Worm (Caenorhabditis elegans) whole organism, midembryonic: ENCODE results near the gene C05B5.12.

ENCODE experiments used
- T22C8.4 ChIP-seq: fragments of 200-800 bp; sonication (Bioruptor generic); IDR thresholded peaks from 2 replicates; pipeline ENCODE4 v1.3.6; 2022; ENCODE audit warnings: missing genetic modification characterization, missing compliant biosample characterization
- cog-1 ChIP-seq: sonication (generic microtip); optimal IDR thresholded peaks from 2 replicates; lab custom pipeline; 2016; ENCODE audit warnings: missing genetic modification characterization, missing compliant biosample characterization
- flt-1 ChIP-seq: fragments of 200-800 bp; sonication (Bioruptor generic); IDR thresholded peaks from 2 replicates; pipeline ENCODE4 v1.3.6; 2022; ENCODE audit warnings: missing genetic modification characterization, missing compliant biosample characterization
- klf-2 ChIP-seq: fragments of 200-800 bp; sonication (Bioruptor generic); conservative IDR thresholded peaks from 2 replicates; pipeline ENCODE4 v1.3.6; 2022; ENCODE audit warnings: missing genetic modification reagents, missing genetic modification characterization, missing compliant biosample characterization
- med-1 ChIP-seq: sonication (generic microtip); optimal IDR thresholded peaks from 2 replicates; lab custom pipeline; 2017; ENCODE audit warnings: missing genetic modification characterization, mild to moderate bottlenecking, missing compliant biosample characterization, antibody characterized with exemption, missing genetic modification reagents; ENCODE audit not compliant: insufficient read depth
- ref-1 ChIP-seq: fragments of 200-800 bp; sonication (Bioruptor generic); conservative IDR thresholded peaks from 2 replicates; pipeline ENCODE4 v1.3.6; 2022; ENCODE audit warnings: missing genetic modification reagents, missing genetic modification characterization, missing compliant biosample characterization
- tab-1 ChIP-seq: fragments of 200-800 bp; sonication (Bioruptor generic); IDR thresholded peaks from 2 replicates; pipeline ENCODE4 v1.3.6; 2022; ENCODE audit warnings: missing genetic modification characterization, missing compliant biosample characterization
- ztf-23 ChIP-seq: fragments of 200-800 bp; sonication (Bioruptor generic); IDR thresholded peaks from 2 replicates; pipeline ENCODE4 v1.3.6; 2022; ENCODE audit warnings: missing genetic modification reagents, missing genetic modification characterization, missing compliant biosample characterization
- ztf-29 ChIP-seq: fragments of 200-800 bp; sonication (Bioruptor generic); IDR thresholded peaks from 2 replicates; pipeline ENCODE4 v1.3.6; 2022; ENCODE audit warnings: missing genetic modification reagents, missing genetic modification characterization, missing compliant biosample characterization

C05B5.12 gene

ce11 chrIII:9986827-9987429, at the start of gene C05B5.12:
TSS of gene C05B5.12 (plus strand) at chrIII:9987379.
- no peak for TF ChIP-seq ztf-23
- no peak for TF ChIP-seq ref-1 (GFP tag; lab: Robert Waterston, UW)
- no peak for TF ChIP-seq med-1 (GFP tag; lab: Kevin White, UChicago)
- TF ChIP-seq cog-1 (tag; lab: Kevin White, UChicago): no peak
- no peak for TF ChIP-seq tab-1 (GFP tag; lab: Robert Waterston, UW)
- TF ChIP-seq ztf-29 (GFP tag; lab: Robert Waterston, UW): no peak
- no peak for TF ChIP-seq T22C8.4 (GFP tag; lab: Robert Waterston, UW)
- TF ChIP-seq flt-1 (GFP tag; lab: Robert Waterston, UW): no peak
- no peak for TF ChIP-seq klf-2 (GFP tag; lab: Robert Waterston, UW)

- TF ChIP-seq cog-1 (tag; lab: Kevin White, UChicago): no peak
- TF ChIP-seq klf-2 (GFP tag; lab: Robert Waterston, UW): no peak
- TF ChIP-seq flt-1 (GFP tag; lab: Robert Waterston, UW): no peak
- TF ChIP-seq ref-1 (GFP tag; lab: Robert Waterston, UW): no peak
- no peak for TF ChIP-seq ztf-29 (GFP tag; lab: Robert Waterston, UW)
- TF ChIP-seq tab-1 (GFP tag; lab: Robert Waterston, UW): no peak
- TF ChIP-seq ztf-23: no peak
- no peak for TF ChIP-seq T22C8.4 (GFP tag; lab: Robert Waterston, UW)
- TF ChIP-seq med-1 (GFP tag; lab: Kevin White, UChicago): no peak
Observed at ce11 chrIII:9941020-9941674, 46.0 kb upstream of the C05B5.12 start, which contains the start of the genes K03H1.9 and K03H1.12. TSS of gene K03H1.9 (minus strand) at chrIII:9941490. TSS of gene K03H1.12 (plus strand) at chrIII:9941624.

- TF ChIP-seq med-1 (GFP tag; lab: Kevin White, UChicago) (no peak), ztf-29 (GFP tag; lab: Robert Waterston, UW) (no peak), tab-1 (GFP tag; lab: Robert Waterston, UW) (no peak), T22C8.4 (GFP tag; lab: Robert Waterston, UW) (no peak), ztf-23 (no peak)
Observed at ce11 chrIII:9944723-9945122, 42.5 kb upstream of the C05B5.12 start, which contains the start of gene gln-2. TSS of gene gln-2 (minus strand) at chrIII:9944823.

- no peak for TF ChIP-seq T22C8.4 (GFP tag; lab: Robert Waterston, UW)
- no peak for TF ChIP-seq klf-2 (GFP tag; lab: Robert Waterston, UW)
- no peak for TF ChIP-seq flt-1 (GFP tag; lab: Robert Waterston, UW)
- TF ChIP-seq ztf-29 (GFP tag; lab: Robert Waterston, UW): no peak
Observed at ce11 chrIII:9946806-9947419, 40.3 kb upstream of the C05B5.12 start, which contains the start of gene K03H1.7. TSS of gene K03H1.7 (plus strand) at chrIII:9947405.

- no peak for TF ChIP-seq ztf-23
- no peak for TF ChIP-seq T22C8.4 (GFP tag; lab: Robert Waterston, UW)
Observed at ce11 chrIII:9950244-9950643, 36.9 kb upstream of the C05B5.12 start, which contains the start of gene K03H1.13. TSS of gene K03H1.13 (minus strand) at chrIII:9950344.

ce11 chrIII:9951864-9952263, 35.3 kb upstream of the C05B5.12 start, which contains the start of gene K03H1.11:
TSS of gene K03H1.11 (minus strand) at chrIII:9951964.
- no peak for TF ChIP-seq klf-2 (GFP tag; lab: Robert Waterston, UW)
- no peak for TF ChIP-seq T22C8.4 (GFP tag; lab: Robert Waterston, UW)
- TF ChIP-seq ztf-29 (GFP tag; lab: Robert Waterston, UW): no peak
- TF ChIP-seq flt-1 (GFP tag; lab: Robert Waterston, UW): no peak
- TF ChIP-seq cog-1 (tag; lab: Kevin White, UChicago): no peak
- no peak for TF ChIP-seq med-1 (GFP tag; lab: Kevin White, UChicago)
- no peak for TF ChIP-seq ztf-23
- TF ChIP-seq tab-1 (GFP tag; lab: Robert Waterston, UW): no peak
- no peak for TF ChIP-seq ref-1 (GFP tag; lab: Robert Waterston, UW)

- no peak for TF ChIP-seq med-1 (GFP tag; lab: Kevin White, UChicago)
- no peak for TF ChIP-seq ztf-29 (GFP tag; lab: Robert Waterston, UW)
- TF ChIP-seq flt-1 (GFP tag; lab: Robert Waterston, UW): no peak
- TF ChIP-seq klf-2 (GFP tag; lab: Robert Waterston, UW): no peak
- TF ChIP-seq tab-1 (GFP tag; lab: Robert Waterston, UW): no peak
- TF ChIP-seq cog-1 (tag; lab: Kevin White, UChicago): no peak
- TF ChIP-seq ref-1 (GFP tag; lab: Robert Waterston, UW): no peak
- no peak for TF ChIP-seq T22C8.4 (GFP tag; lab: Robert Waterston, UW)
- no peak for TF ChIP-seq ztf-23
Observed at ce11 chrIII:9956123-9956522, 31.1 kb upstream of the C05B5.12 start, which contains the start of gene mog-1. TSS of gene mog-1 (minus strand) at chrIII:9956215.

ce11 chrIII:9956665-9957401, 30.3 kb upstream of the C05B5.12 start, which contains the start of gene alx-1:
TSS of gene alx-1 (plus strand) at chrIII:9957351.
- TF ChIP-seq ztf-23: no peak
- no peak for TF ChIP-seq cog-1 (tag; lab: Kevin White, UChicago)
- TF ChIP-seq klf-2 (GFP tag; lab: Robert Waterston, UW): no peak
- TF ChIP-seq ref-1 (GFP tag; lab: Robert Waterston, UW): no peak
- no peak for TF ChIP-seq ztf-29 (GFP tag; lab: Robert Waterston, UW)
- no peak for TF ChIP-seq T22C8.4 (GFP tag; lab: Robert Waterston, UW)
- TF ChIP-seq med-1 (GFP tag; lab: Kevin White, UChicago): no peak
- no peak for TF ChIP-seq tab-1 (GFP tag; lab: Robert Waterston, UW)
- no peak for TF ChIP-seq flt-1 (GFP tag; lab: Robert Waterston, UW)
